Fruit fly (Drosophila melanogaster) whole organism, prepupa: ENCODE measurements around the gene CG7065.

ENCODE experiments used
- CG11294 ChIP-seq: fragments of 200-800 bp; sonication (Bioruptor generic); IDR thresholded peaks from 2 replicates; pipeline ENCODE4 v1.3.6; 2022; ENCODE audit warnings: missing biosample characterization, missing genetic modification characterization
- CG6854 ChIP-seq: fragments of 200-800 bp; sonication (Bioruptor generic); optimal IDR thresholded peaks from 2 replicates; lab custom pipeline; 2017; ENCODE audit warnings: missing biosample characterization, mild to moderate bottlenecking, missing genetic modification characterization
- Ets21C ChIP-seq: fragments of 200-800 bp; sonication (Bioruptor generic); optimal IDR thresholded peaks from 3 replicates; lab custom pipeline; 2016; ENCODE audit warnings: missing biosample characterization, missing genetic modification characterization
- Gug ChIP-seq: fragments of 200-800 bp; sonication (Bioruptor generic); IDR thresholded peaks from 2 replicates; pipeline ENCODE4 v1.3.6; 2022; ENCODE audit warnings: missing biosample characterization, missing genetic modification characterization
- eg ChIP-seq: fragments of 200-800 bp; sonication (Bioruptor generic); IDR thresholded peaks from 3 replicates; pipeline ENCODE4 v1.3.6; 2022; ENCODE audit warnings: missing biosample characterization, missing genetic modification characterization

- no peak for TF ChIP-seq CG11294
- no peak; the same call in 2 of the 3 replicates for TF ChIP-seq eg (GFP tag; lab: Robert Waterston, UW)
- TF ChIP-seq Ets21C (GFP tag; lab: Kevin White, UChicago): no peak
- TF ChIP-seq CG6854 (GFP tag; lab: Kevin White, UChicago): peak; percentile 15
- TF ChIP-seq Gug (GFP tag; lab: Robert Waterston, UW): no peak
Measured at dm6 chrX:9156388-9156823, 14.1 kb downstream of the CG7065 start, which contains the start of gene His3.3B.
